Fruit fly (Drosophila melanogaster) whole organism, embryonic: ENCODE results near the gene CG6481.

ENCODE experiments used
- ATbp ChIP-seq: fragments of 200-800 bp; sonication (Bioruptor generic); optimal IDR thresholded peaks from 2 replicates; lab custom pipeline; 2017; ENCODE audit warnings: missing biosample characterization, mild to moderate bottlenecking, missing genetic modification characterization, missing genetic modification reagents
- B-H2 ChIP-seq: fragments of 200-800 bp; sonication (Bioruptor generic); optimal IDR thresholded peaks from 2 replicates; lab custom pipeline; 2018; ENCODE audit warnings: missing biosample characterization, mild to moderate bottlenecking, missing genetic modification characterization
- CG10209 ChIP-seq: fragments of 200-800 bp; sonication (Bioruptor generic); optimal IDR thresholded peaks from 3 replicates; lab custom pipeline; 2017; ENCODE audit warnings: missing biosample characterization, mild to moderate bottlenecking, missing genetic modification characterization, missing genetic modification reagents
- CG11247 ChIP-seq: fragments of 200-800 bp; sonication (Bioruptor generic); IDR thresholded peaks from 2 replicates; pipeline ENCODE4 v1.3.6; 2022; ENCODE audit warnings: missing biosample characterization, missing genetic modification characterization
- CG12104 ChIP-seq: fragments of 200-800 bp; sonication (Bioruptor generic); optimal IDR thresholded peaks from 3 replicates; lab custom pipeline; 2016; ENCODE audit warnings: missing biosample characterization, missing genetic modification characterization
- CG1233 ChIP-seq: fragments of 200-800 bp; sonication (Bioruptor generic); optimal IDR thresholded peaks from 4 replicates; lab custom pipeline; 2018; ENCODE audit warnings: missing biosample characterization, mild to moderate bottlenecking, missing genetic modification characterization
- CG16815 ChIP-seq: fragments of 200-800 bp; sonication (Bioruptor generic); optimal IDR thresholded peaks from 3 replicates; lab custom pipeline; 2017; ENCODE audit warnings: missing biosample characterization, mild to moderate bottlenecking, missing genetic modification characterization
- CG17385 ChIP-seq: fragments of 200-800 bp; sonication (Bioruptor generic); optimal IDR thresholded peaks from 3 replicates; lab custom pipeline; 2018; ENCODE audit warnings: missing biosample characterization, mild to moderate bottlenecking, missing genetic modification characterization
- CG17829 ChIP-seq: fragments of 200-800 bp; optimal IDR thresholded peaks from 2 replicates; lab custom pipeline; 2019; ENCODE audit warnings: missing biosample characterization, mild to moderate bottlenecking, missing genetic modification characterization, moderate library complexity
- CG30020 ChIP-seq: fragments of 200-800 bp; optimal IDR thresholded peaks from 2 replicates; lab custom pipeline; 2019; ENCODE audit warnings: missing biosample characterization, mild to moderate bottlenecking, missing genetic modification characterization, moderate library complexity
- CG42726 ChIP-seq: fragments of 200-800 bp; sonication (Bioruptor generic); IDR thresholded peaks from 2 replicates; pipeline ENCODE4 v1.3.6; 2022; ENCODE audit warnings: missing biosample characterization, missing genetic modification characterization; ENCODE audit not compliant: partially characterized antibody
- CG4282 ChIP-seq: fragments of 200-800 bp; sonication (Bioruptor generic); optimal IDR thresholded peaks from 2 replicates; lab custom pipeline; 2016; ENCODE audit warnings: missing biosample characterization, missing genetic modification characterization
- CG4328 ChIP-seq: fragments of 200-800 bp; sonication (Bioruptor generic); optimal IDR thresholded peaks from 3 replicates; lab custom pipeline; 2017; ENCODE audit warnings: missing biosample characterization, missing genetic modification reagents, missing genetic modification characterization
- CG4424 ChIP-seq: fragments of 200-800 bp; sonication (Bioruptor generic); optimal IDR thresholded peaks from 3 replicates; lab custom pipeline; 2016; ENCODE audit warnings: missing biosample characterization, missing genetic modification characterization
- CG8359 ChIP-seq: fragments of 200-800 bp; sonication (Bioruptor generic); optimal IDR thresholded peaks from 2 replicates; lab custom pipeline; 2017; ENCODE audit warnings: missing biosample characterization, mild to moderate bottlenecking, missing genetic modification characterization, borderline replicate concordance
- CG9215 ChIP-seq: fragments of 200-800 bp; sonication (Bioruptor generic); IDR thresholded peaks from 2 replicates; pipeline ENCODE4 v1.3.6; 2022; ENCODE audit warnings: missing biosample characterization, missing genetic modification characterization
- CG9609 ChIP-seq: fragments of 200-800 bp; sonication (Bioruptor generic); optimal IDR thresholded peaks from 3 replicates; lab custom pipeline; 2016; ENCODE audit warnings: missing biosample characterization, missing genetic modification characterization
- CG9932 ChIP-seq: fragments of 200-800 bp; sonication (Bioruptor generic); IDR thresholded peaks from 2 replicates; pipeline ENCODE4 v1.3.6; 2022; ENCODE audit warnings: missing biosample characterization, missing genetic modification characterization
- D ChIP-seq, 2 experiments: fragments of 200-800 bp in 1 of 2; fragments of >200 bp in 1 of 2; sonication (Bioruptor generic) in 1 of 2; optimal IDR thresholded peaks; 2 replicates in 1 of 2; 3 replicates in 1 of 2; lab custom pipeline; 2017; ENCODE audit warnings: mild to moderate bottlenecking in 1 of 2, missing biosample characterization in 1 of 2, missing genetic modification characterization in 1 of 2, missing genetic modification reagents in 1 of 2
- Dp ChIP-seq: fragments of 200-800 bp; sonication (Bioruptor generic); optimal IDR thresholded peaks from 2 replicates; lab custom pipeline; 2018; ENCODE audit warnings: missing biosample characterization, mild to moderate bottlenecking, missing genetic modification characterization, moderate library complexity
- Mad ChIP-seq: fragments of 200-800 bp; sonication (Bioruptor generic); optimal IDR thresholded peaks from 2 replicates; lab custom pipeline; 2016; ENCODE audit warnings: missing biosample characterization, missing genetic modification characterization
- Max ChIP-seq: fragments of 200-800 bp; sonication (Bioruptor generic); optimal IDR thresholded peaks from 2 replicates; lab custom pipeline; 2016; ENCODE audit warnings: missing biosample characterization, mild to moderate bottlenecking, missing genetic modification characterization
- Mes4 ChIP-seq: fragments of 200-800 bp; sonication (Bioruptor generic); optimal IDR thresholded peaks from 2 replicates; lab custom pipeline; 2016; ENCODE audit warnings: missing biosample characterization, missing genetic modification characterization
- Vsx1 ChIP-seq: fragments of 200-800 bp; sonication (Bioruptor generic); optimal IDR thresholded peaks from 2 replicates; lab custom pipeline; 2017; ENCODE audit warnings: missing biosample characterization, mild to moderate bottlenecking, missing genetic modification characterization, missing genetic modification reagents
- Xrp1 ChIP-seq: fragments of 200-800 bp; sonication (Bioruptor generic); IDR thresholded peaks from 2 replicates; pipeline ENCODE4 v1.3.6; 2022; ENCODE audit warnings: missing biosample characterization, missing genetic modification characterization
- YL-1 ChIP-seq: fragments of 200-800 bp; sonication (Bioruptor generic); optimal IDR thresholded peaks from 3 replicates; lab custom pipeline; 2017; ENCODE audit warnings: missing biosample characterization, mild to moderate bottlenecking, missing genetic modification characterization
- ara ChIP-seq: fragments of 200-800 bp; sonication (Bioruptor generic); IDR thresholded peaks from 2 replicates; pipeline ENCODE4 v1.3.6; 2022; ENCODE audit warnings: missing biosample characterization, missing genetic modification characterization
- crc ChIP-seq: fragments of 200-800 bp; sonication (Bioruptor generic); optimal IDR thresholded peaks from 2 replicates; lab custom pipeline; 2016; ENCODE audit warnings: missing biosample characterization, missing genetic modification characterization
- dan ChIP-seq: fragments of 200-800 bp; sonication (Bioruptor generic); IDR thresholded peaks from 2 replicates; pipeline ENCODE4 v1.3.6; 2022; ENCODE audit warnings: missing biosample characterization, missing genetic modification characterization
- dati ChIP-seq: fragments of 200-800 bp; sonication (Bioruptor generic); IDR thresholded peaks from 2 replicates; pipeline ENCODE4 v1.3.6; 2022; ENCODE audit warnings: missing biosample characterization, missing genetic modification characterization
- exex ChIP-seq: fragments of 200-800 bp; sonication (Bioruptor generic); optimal IDR thresholded peaks from 4 replicates; lab custom pipeline; 2018; ENCODE audit warnings: missing biosample characterization, mild to moderate bottlenecking, missing genetic modification characterization, moderate library complexity
- grn ChIP-seq: fragments of 200-800 bp; sonication (Bioruptor generic); optimal IDR thresholded peaks from 3 replicates; lab custom pipeline; 2017; ENCODE audit warnings: missing biosample characterization, missing genetic modification characterization
- gt ChIP-seq: fragments of 200-800 bp; sonication (Bioruptor generic); IDR thresholded peaks from 2 replicates; pipeline ENCODE4 v1.3.6; 2022; ENCODE audit warnings: missing biosample characterization, missing genetic modification characterization
- mam ChIP-seq: fragments of 200-800 bp; sonication (Bioruptor generic); optimal IDR thresholded peaks from 3 replicates; lab custom pipeline; 2016; ENCODE audit warnings: missing biosample characterization, missing genetic modification characterization
- pros ChIP-seq: fragments of 200-800 bp; sonication (Bioruptor generic); optimal IDR thresholded peaks from 3 replicates; lab custom pipeline; 2019; ENCODE audit warnings: missing biosample characterization, mild to moderate bottlenecking, missing genetic modification characterization, moderate library complexity
- psq ChIP-seq: fragments of 200-800 bp; sonication (Bioruptor generic); optimal IDR thresholded peaks from 2 replicates; lab custom pipeline; 2017; ENCODE audit warnings: missing biosample characterization, missing genetic modification characterization
- pzg ChIP-seq: fragments of 200-800 bp; sonication (Bioruptor generic); optimal IDR thresholded peaks from 3 replicates; lab custom pipeline; 2018; ENCODE audit warnings: missing biosample characterization, mild to moderate bottlenecking, missing genetic modification characterization, moderate library complexity
- shn ChIP-seq: fragments of 200-800 bp; sonication (Bioruptor generic); optimal IDR thresholded peaks from 3 replicates; lab custom pipeline; 2016; ENCODE audit warnings: missing biosample characterization, missing genetic modification characterization
- sqz ChIP-seq: fragments of 200-800 bp; sonication (Bioruptor generic); optimal IDR thresholded peaks from 3 replicates; lab custom pipeline; 2018; ENCODE audit warnings: missing biosample characterization, mild to moderate bottlenecking, missing genetic modification characterization
- sug ChIP-seq: fragments of 200-800 bp; optimal IDR thresholded peaks from 2 replicates; lab custom pipeline; 2019; ENCODE audit warnings: missing biosample characterization, mild to moderate bottlenecking, missing genetic modification characterization, moderate library complexity
- tio ChIP-seq: fragments of 200-800 bp; sonication (Bioruptor generic); optimal IDR thresholded peaks from 2 replicates; lab custom pipeline; 2017; ENCODE audit warnings: missing biosample characterization, missing genetic modification characterization, inconsistent platforms
- vfl ChIP-seq: fragments of 200-800 bp; sonication (Bioruptor generic); optimal IDR thresholded peaks from 2 replicates; lab custom pipeline; 2016; ENCODE audit warnings: missing biosample characterization, missing genetic modification characterization
- zen2 ChIP-seq: fragments of 200-800 bp; sonication (Bioruptor generic); IDR thresholded peaks from 3 replicates; pipeline ENCODE4 v1.3.6; 2022; ENCODE audit warnings: missing biosample characterization, missing genetic modification characterization; ENCODE audit not compliant: partially characterized antibody

CG6481 gene

dm6 chrX:18494165-18494740, 28.0 kb downstream of the CG6481 start, which contains the start of gene CG15043 (continued):
- no peak for TF ChIP-seq zen2 (GFP tag; lab: Robert Waterston, UW)
- TF ChIP-seq Mes4 (GFP tag; lab: Kevin White, UChicago): no peak
- TF ChIP-seq dan (GFP tag; lab: Robert Waterston, UW): no peak
- TF ChIP-seq pzg (GFP tag; lab: Kevin White, UChicago): no peak
- TF ChIP-seq CG8359 (GFP tag; lab: Kevin White, UChicago): no peak
- no peak for TF ChIP-seq Max
- TF ChIP-seq ara (GFP tag; lab: Robert Waterston, UW): no peak
- TF ChIP-seq sqz (GFP tag; lab: Kevin White, UChicago): no peak
- no peak for TF ChIP-seq CG1233 (GFP tag; lab: Kevin White, UChicago)
- TF ChIP-seq CG10209 (GFP tag; lab: Kevin White, UChicago): peak; percentile 23
- no peak for TF ChIP-seq ATbp
- no peak for TF ChIP-seq CG4424 (GFP tag; lab: Kevin White, UChicago)
- no peak for TF ChIP-seq CG30020 (tag; lab: Kevin White, UChicago)
- TF ChIP-seq dati: no peak
- TF ChIP-seq pros: no peak
- no peak for TF ChIP-seq CG12104 (GFP tag; lab: Kevin White, UChicago)
- TF ChIP-seq grn (GFP tag; lab: Kevin White, UChicago): peak; percentile 14
- TF ChIP-seq CG17385 (GFP tag; lab: Kevin White, UChicago): no peak
- no peak for TF ChIP-seq CG11247 (GFP tag; lab: Robert Waterston, UW)
- no peak for TF ChIP-seq YL-1 (GFP tag; lab: Kevin White, UChicago)
- no peak for TF ChIP-seq CG4328
- no peak for TF ChIP-seq psq (GFP tag; lab: Kevin White, UChicago)
- TF ChIP-seq B-H2 (GFP tag; lab: Kevin White, UChicago): no peak
- TF ChIP-seq CG4282 (GFP tag; lab: Kevin White, UChicago): no peak
- TF ChIP-seq D (optimal IDR thresholded peaks at IDR 0.05; lab: Kevin White, UChicago): no peak
- no peak for TF ChIP-seq D (GFP tag; optimal IDR thresholded peaks at IDR 0.05; lab: Kevin White, UChicago)
- no peak for TF ChIP-seq shn
- no peak for TF ChIP-seq CG17829
- TF ChIP-seq Dp: no peak
- TF ChIP-seq Mad: no peak
- TF ChIP-seq crc (GFP tag; lab: Kevin White, UChicago): no peak
- TF ChIP-seq Xrp1: peak; percentile 38; the same call in 1 of the 2 replicates
- no peak for TF ChIP-seq CG42726 (GFP tag; lab: Robert Waterston, UW)

dm6 chrX:18491941-18492340, 30.3 kb downstream of the CG6481 start, which contains the start of gene CG15044:
CG15044 (minus strand) TSS chrX:18492006.
- TF ChIP-seq CG16815 (GFP tag; lab: Kevin White, UChicago): no peak
- TF ChIP-seq sug (tag; lab: Kevin White, UChicago): peak; percentile 57
- no peak for TF ChIP-seq CG9609 (GFP tag; lab: Kevin White, UChicago)
- no peak for TF ChIP-seq mam (GFP tag; lab: Kevin White, UChicago)
- TF ChIP-seq psq (GFP tag; lab: Kevin White, UChicago): no peak
- TF ChIP-seq vfl (GFP tag; lab: Kevin White, UChicago): no peak
- TF ChIP-seq Vsx1: peak; percentile 34
- TF ChIP-seq tio: no peak
- no peak for TF ChIP-seq CG9215 (GFP tag; lab: Robert Waterston, UW)
- peak; percentile 54 for TF ChIP-seq grn (GFP tag; lab: Kevin White, UChicago)
- peak; percentile 78 for TF ChIP-seq exex
- TF ChIP-seq gt (GFP tag; lab: Robert Waterston, UW): no peak
- TF ChIP-seq CG9932: no peak
- TF ChIP-seq CG8359 (GFP tag; lab: Kevin White, UChicago): no peak
